Worm (Caenorhabditis elegans): Measurements from ENCODE around the gene Y22D7AL.11.

ce11 chrIII:1603776-1604175 lies 30.4 kb downstream of the Y22D7AL.11 start:
- TF ChIP-seq W03F9.2 (tag; optimal IDR thresholded peaks at IDR 0.05) (no peak), dao-5 (tag; optimal IDR thresholded peaks at IDR 0.05) (no peak), him-1 (tag; optimal IDR thresholded peaks at IDR 0.05) (no peak)
